Worm (Caenorhabditis elegans) whole organism, young adult: ENCODE results near the gene Y76B12C.4.

Source experiments
- K11D2.4 ChIP-seq: fragments of 200-800 bp; sonication (Bioruptor generic); IDR thresholded peaks from 2 replicates; pipeline ENCODE4 v1.3.6; 2022; ENCODE audit warnings: missing genetic modification reagents, missing genetic modification characterization, missing compliant biosample characterization
- ZK185.1 ChIP-seq: sonication (generic microtip); optimal IDR thresholded peaks from 2 replicates; lab custom pipeline; 2016; ENCODE audit warnings: mild to moderate bottlenecking, missing genetic modification characterization, missing compliant biosample characterization; ENCODE audit not compliant: poor library complexity, severe bottlenecking
- efl-1 ChIP-seq: fragments of 150-350 bp; optimal IDR thresholded peaks from 2 replicates; lab custom pipeline; 2014; ENCODE audit warnings: missing biosample characterization, missing genetic modification reagents, missing genetic modification characterization
- him-1 ChIP-seq: sonication (generic microtip); optimal IDR thresholded peaks from 2 replicates; lab custom pipeline; 2016; ENCODE audit warnings: missing genotype, missing genetic modification reagents, missing genetic modification characterization, missing compliant biosample characterization
- snpc-1.1 ChIP-seq: sonication (generic microtip); optimal IDR thresholded peaks from 2 replicates; lab custom pipeline; 2017; ENCODE audit warnings: missing genetic modification characterization, mild to moderate bottlenecking, missing compliant biosample characterization, antibody characterized with exemption, moderate library complexity, missing genotype, missing genetic modification reagents; ENCODE audit not compliant: insufficient read depth

ce11 chrIV:1980961-1981446 lies 8.8 kb upstream of the Y76B12C.4 start, which contains the start of gene Y76B12C.6:
- TF ChIP-seq K11D2.4 (GFP tag; lab: Robert Waterston, UW) (no peak), ZK185.1 (tag; lab: Kevin White, UChicago) (no peak), efl-1 (peak; percentile 55), him-1 (tag; lab: Kevin White, UChicago) (no peak), snpc-1.1 (tag; lab: Kevin White, UChicago) (no peak)
